Worm (Caenorhabditis elegans) whole organism, L1 larva: ENCODE results near the gene pgp-12.

Source experiments
- aly-2 ChIP-seq: fragments of 150-350 bp; optimal IDR thresholded peaks from 2 replicates; lab custom pipeline; 2014; ENCODE audit warnings: missing biosample characterization, missing genetic modification characterization
- ama-1 ChIP-seq: fragments of 150-350 bp; optimal IDR thresholded peaks from 2 replicates; lab custom pipeline; 2014
- blmp-1 ChIP-seq: fragments of 150-350 bp; optimal IDR thresholded peaks from 2 replicates; lab custom pipeline; 2014; ENCODE audit warnings: missing biosample characterization, missing genetic modification characterization
- egl-13 ChIP-seq: sonication (generic microtip); optimal IDR thresholded peaks from 2 replicates; lab custom pipeline; 2016; ENCODE audit warnings: missing genotype, missing genetic modification reagents, missing genetic modification characterization, missing compliant biosample characterization
- elt-3 ChIP-seq, 6 experiments: fragments of 150-350 bp in 1 of 6; sonication (generic microtip); optimal IDR thresholded peaks; 2 replicates each; lab custom pipeline; 2017 to 2018; ENCODE audit warnings: missing biosample characterization in 6 of 6, missing genetic modification characterization in 6 of 6, inconsistent platforms in 1 of 6
- nhr-237 ChIP-seq: fragments of 150-350 bp; optimal IDR thresholded peaks from 2 replicates; lab custom pipeline; 2014; ENCODE audit warnings: missing biosample characterization, missing genetic modification characterization
- nhr-76 ChIP-seq: sonication (generic microtip); optimal IDR thresholded peaks from 2 replicates; lab custom pipeline; 2017; ENCODE audit warnings: missing biosample characterization, missing genetic modification characterization
- nhr-77 ChIP-seq: fragments of 150-350 bp; optimal IDR thresholded peaks from 2 replicates; lab custom pipeline; 2014; ENCODE audit warnings: missing biosample characterization, missing genetic modification characterization
- pag-3 ChIP-seq: sonication (generic microtip); optimal IDR thresholded peaks from 2 replicates; lab custom pipeline; 2017; ENCODE audit warnings: missing genetic modification characterization, mild to moderate bottlenecking, missing compliant biosample characterization, antibody characterized with exemption, borderline replicate concordance; ENCODE audit not compliant: insufficient read depth
- sptf-1 ChIP-seq: fragments of 150-350 bp; optimal IDR thresholded peaks from 2 replicates; lab custom pipeline; 2014; ENCODE audit warnings: missing biosample characterization, missing genetic modification characterization
- unc-130 ChIP-seq: fragments of 150-350 bp; optimal IDR thresholded peaks from 2 replicates; lab custom pipeline; 2017; ENCODE audit warnings: missing biosample characterization, missing genetic modification characterization, inconsistent platforms

DNA sequence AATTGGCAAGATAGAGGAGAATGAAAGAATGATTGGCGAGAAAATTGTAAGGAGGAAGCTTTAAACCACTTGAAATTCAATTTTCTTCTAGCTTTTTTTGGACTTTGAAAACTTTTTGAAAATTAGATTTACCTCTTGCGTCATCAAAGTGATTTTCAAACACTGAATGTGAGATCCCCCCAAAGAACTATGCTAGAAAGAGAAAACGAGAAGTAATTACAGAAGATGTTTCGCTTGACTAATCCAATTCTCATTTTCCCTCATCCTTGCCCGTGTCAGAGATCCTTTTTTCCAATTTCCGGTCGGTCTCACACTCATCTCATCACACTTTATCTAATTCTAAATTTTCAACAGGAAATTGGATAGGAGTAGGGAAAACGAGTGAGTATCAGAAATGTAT is 41.7 kb upstream of the pgp-12 start:
- TF ChIP-seq ama-1 (lab: Kevin White, UChicago) (no peak), sptf-1 (tag; lab: Kevin White, UChicago) (no peak), nhr-77 (tag; lab: Kevin White, UChicago) (no peak), unc-130 (tag; lab: Kevin White, UChicago) (no peak), egl-13 (tag; lab: Kevin White, UChicago) (no peak), elt-3 (tag; optimal IDR thresholded peaks at IDR 0.05; lab: Kevin White, UChicago) (no peak), nhr-76 (no peak), aly-2 (tag; lab: Kevin White, UChicago) (no peak), blmp-1 (no peak), pag-3 (tag; lab: Kevin White, UChicago) (no peak), nhr-237 (tag; lab: Kevin White, UChicago) (no peak)
